Worm (Caenorhabditis elegans) whole organism, L2 larva: ENCODE measurements around the gene csn-1.

Source experiments
- aly-2 ChIP-seq: fragments of 150-350 bp; optimal IDR thresholded peaks from 2 replicates; lab custom pipeline; 2014; ENCODE audit warnings: missing biosample characterization, missing genetic modification characterization
- ama-1 ChIP-seq: fragments of 150-350 bp; optimal IDR thresholded peaks from 2 replicates; lab custom pipeline; 2018; ENCODE audit warnings: inconsistent platforms
- elt-1 ChIP-seq: fragments of 150-350 bp; optimal IDR thresholded peaks from 2 replicates; lab custom pipeline; 2014; ENCODE audit warnings: missing biosample characterization, missing genetic modification characterization
- elt-3 ChIP-seq: sonication (generic microtip); optimal IDR thresholded peaks from 2 replicates; lab custom pipeline; 2017; ENCODE audit warnings: missing biosample characterization, missing genetic modification characterization
- lin-11 ChIP-seq: fragments of 150-350 bp; sonication (generic microtip); optimal IDR thresholded peaks from 2 replicates; lab custom pipeline; 2014; ENCODE audit warnings: missing biosample characterization, missing genetic modification characterization, inconsistent platforms, mixed read lengths
- lsy-2 ChIP-seq, 2 experiments: fragments of 150-350 bp in 1 of 2; sonication (generic microtip) in 1 of 2; optimal IDR thresholded peaks; 2 replicates each; lab custom pipeline; 2014 to 2017; ENCODE audit warnings: missing biosample characterization in 2 of 2, missing genetic modification characterization in 2 of 2
- nhr-11 ChIP-seq: fragments of 150-350 bp; optimal IDR thresholded peaks from 2 replicates; lab custom pipeline; 2014; ENCODE audit warnings: missing biosample characterization, missing genetic modification characterization
- peb-1 ChIP-seq: fragments of 150-350 bp; optimal IDR thresholded peaks from 2 replicates; lab custom pipeline; 2014; ENCODE audit warnings: missing biosample characterization, missing genetic modification characterization
- skn-1 ChIP-seq: sonication (generic microtip); optimal IDR thresholded peaks from 2 replicates; lab custom pipeline; 2017; ENCODE audit warnings: missing biosample characterization, missing genetic modification characterization
- sma-3 ChIP-seq: sonication (generic microtip); optimal IDR thresholded peaks from 2 replicates; lab custom pipeline; 2016; ENCODE audit warnings: missing genetic modification reagents, missing genetic modification characterization, missing compliant biosample characterization
- zag-1 ChIP-seq: fragments of 150-350 bp; optimal IDR thresholded peaks from 2 replicates; lab custom pipeline; 2014; ENCODE audit warnings: missing biosample characterization, missing genetic modification characterization

DNA sequence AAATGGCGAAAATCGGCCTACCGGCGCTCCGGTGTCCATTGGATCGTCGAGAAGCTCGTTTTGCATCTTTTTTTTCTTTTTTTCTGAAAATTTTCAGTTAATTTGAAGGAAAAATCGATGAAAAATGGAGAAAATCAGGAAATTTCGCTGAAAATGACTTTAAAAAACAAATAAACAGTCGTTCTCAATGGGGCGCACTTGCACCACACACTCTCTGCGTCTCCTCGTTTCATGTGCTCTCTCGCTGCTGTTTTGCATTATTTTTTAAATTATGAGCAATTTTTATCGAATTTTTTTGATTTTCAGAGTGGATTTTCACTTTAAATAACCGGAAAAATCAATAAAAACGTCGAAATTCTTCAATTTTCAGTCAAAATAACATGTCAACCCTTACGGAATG is at the start of gene csn-1:
- no peak for TF ChIP-seq sma-3 (GFP tag; lab: Kevin White, UChicago)
- TF ChIP-seq skn-1 (tag; lab: Kevin White, UChicago), result no peak
- no peak for TF ChIP-seq elt-3 (tag; lab: Kevin White, UChicago)
- TF ChIP-seq lin-11, result no peak
- no peak for TF ChIP-seq aly-2 (tag; lab: Kevin White, UChicago)
- TF ChIP-seq elt-1 (tag; lab: Kevin White, UChicago), result no peak
- no peak for TF ChIP-seq ama-1 (lab: Kevin White, UChicago)
- TF ChIP-seq nhr-11, result no peak
- no peak for TF ChIP-seq zag-1 (tag; lab: Kevin White, UChicago)
- TF ChIP-seq lsy-2 (tag; optimal IDR thresholded peaks at IDR 0.05; lab: Kevin White, UChicago), result no peak
- no peak for TF ChIP-seq peb-1 (tag; lab: Kevin White, UChicago)
